Worm (Caenorhabditis elegans) whole organism, L3 larva: Measurements from ENCODE around the gene vhp-1.
A peak's percentile ranks its signal among the peaks of the same experiment; 100 is the strongest.

Experiments
- ZK546.5 ChIP-seq: sonication (generic microtip); optimal IDR thresholded peaks from 2 replicates; lab custom pipeline; 2017; ENCODE audit warnings: missing biosample characterization, missing genetic modification characterization
- ama-1 ChIP-seq: fragments of 150-350 bp; optimal IDR thresholded peaks from 2 replicates; lab custom pipeline; 2018
- ceh-82 ChIP-seq: fragments of 150-350 bp; optimal IDR thresholded peaks from 2 replicates; lab custom pipeline; 2014; ENCODE audit warnings: missing biosample characterization, missing genetic modification characterization
- egl-27 ChIP-seq: sonication (generic microtip); optimal IDR thresholded peaks from 4 replicates; lab custom pipeline; 2017; ENCODE audit warnings: missing biosample characterization, missing genetic modification reagents, missing genetic modification characterization
- elt-2 ChIP-seq: sonication (generic microtip); optimal IDR thresholded peaks from 2 replicates; lab custom pipeline; 2016; ENCODE audit warnings: missing genetic modification reagents, mild to moderate bottlenecking, missing genetic modification characterization, missing compliant biosample characterization
- elt-3 ChIP-seq, 3 experiments: fragments of 150-350 bp in 1 of 3; sonication (generic microtip) in 2 of 3; optimal IDR thresholded peaks; 2 replicates in 2 of 3; 4 replicates in 1 of 3; lab custom pipeline; 2014 to 2017; ENCODE audit warnings: missing biosample characterization in 3 of 3, missing genetic modification characterization in 3 of 3
- fkh-10 ChIP-seq: sonication (generic microtip); optimal IDR thresholded peaks from 2 replicates; lab custom pipeline; 2017; ENCODE audit warnings: missing biosample characterization, missing genetic modification reagents, missing genetic modification characterization
- mdl-1 ChIP-seq: fragments of 150-350 bp; optimal IDR thresholded peaks from 2 replicates; lab custom pipeline; 2014; ENCODE audit warnings: missing biosample characterization, missing genetic modification characterization
- nhr-11 ChIP-seq: fragments of 150-350 bp; optimal IDR thresholded peaks from 2 replicates; lab custom pipeline; 2014; ENCODE audit warnings: missing biosample characterization, missing genetic modification characterization
- nhr-25 ChIP-seq: sonication (generic microtip); optimal IDR thresholded peaks from 2 replicates; lab custom pipeline; 2017; ENCODE audit warnings: missing biosample characterization, missing genetic modification characterization
- pqm-1 ChIP-seq: fragments of 150-350 bp; optimal IDR thresholded peaks from 2 replicates; lab custom pipeline; 2017; ENCODE audit warnings: missing biosample characterization, missing genetic modification characterization, inconsistent platforms
- unc-39 ChIP-seq: sonication (generic microtip); optimal IDR thresholded peaks from 4 replicates; lab custom pipeline; 2017; ENCODE audit warnings: missing biosample characterization, missing genetic modification characterization
- zag-1 ChIP-seq: fragments of 150-350 bp; optimal IDR thresholded peaks from 2 replicates; lab custom pipeline; 2014; ENCODE audit warnings: missing biosample characterization, missing genetic modification characterization
- ztf-11 ChIP-seq: fragments of 150-350 bp; optimal IDR thresholded peaks from 2 replicates; lab custom pipeline; 2014; ENCODE audit warnings: missing biosample characterization, missing genetic modification characterization

DNA sequence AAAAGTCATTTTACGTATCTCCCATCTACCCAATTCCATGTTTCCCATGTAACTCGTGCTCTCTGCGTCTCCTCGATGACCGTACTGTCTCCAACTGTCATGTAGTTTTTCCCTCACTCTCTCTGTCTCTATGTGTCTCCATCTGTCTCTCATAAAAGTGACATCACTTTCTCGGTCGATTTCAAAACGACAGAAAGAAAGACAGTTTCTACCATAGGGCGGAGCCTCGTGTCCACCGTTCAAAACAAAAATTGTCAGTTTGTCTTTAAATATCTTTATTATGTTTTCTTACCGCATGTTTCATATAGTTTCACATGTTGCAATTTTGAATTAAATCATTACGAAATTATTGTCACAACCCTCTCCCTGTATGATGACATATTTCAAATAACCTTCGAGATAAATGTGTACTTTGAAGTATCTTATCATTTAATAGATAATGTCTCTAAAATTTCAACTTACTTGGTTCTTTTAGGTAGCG is 7.2 kb downstream of the vhp-1 start:
- TF ChIP-seq nhr-25 (tag; lab: Kevin White, UChicago) (peak; percentile 91), pqm-1 (tag; lab: Kevin White, UChicago) (peak; percentile 71), ZK546.5 (tag; lab: Kevin White, UChicago) (no peak), ztf-11 (tag; lab: Kevin White, UChicago) (no peak), elt-2 (peak; percentile 98), mdl-1 (tag; lab: Kevin White, UChicago) (peak; percentile 54), ama-1 (lab: Kevin White, UChicago) (no peak), fkh-10 (no peak), unc-39 (tag; lab: Kevin White, UChicago) (no peak), zag-1 (no peak), nhr-11 (tag; lab: Kevin White, UChicago) (peak; percentile 53), elt-3 (tag; optimal IDR thresholded peaks at IDR 0.05; lab: Kevin White, UChicago) (peak in 2 of 3 experiments; percentile 10 to 74), egl-27 (tag; lab: Kevin White, UChicago) (peak; percentile 80), ceh-82 (no peak)
